Worm (Caenorhabditis elegans) whole organism, L2 larva: ENCODE results near the gene coa-7.

Experiments used
- C34F6.9 ChIP-seq: fragments of 150-350 bp; optimal IDR thresholded peaks from 2 replicates; lab custom pipeline; 2014; ENCODE audit warnings: missing biosample characterization, missing genetic modification characterization
- F13H6.1 ChIP-seq: sonication (generic microtip); optimal IDR thresholded peaks from 2 replicates; lab custom pipeline; 2016; ENCODE audit warnings: missing genetic modification characterization, missing compliant biosample characterization
- R02D3.7 ChIP-seq: fragments of 150-350 bp; optimal IDR thresholded peaks from 2 replicates; lab custom pipeline; 2014; ENCODE audit warnings: missing biosample characterization, missing genetic modification characterization
- Y55F3AM.14 ChIP-seq: fragments of 200-800 bp; sonication (Bioruptor generic); optimal IDR thresholded peaks from 2 replicates; lab custom pipeline; 2018; ENCODE audit warnings: mild to moderate bottlenecking, missing genetic modification characterization, missing compliant biosample characterization
- ZK546.5 ChIP-seq: sonication (generic microtip); optimal IDR thresholded peaks from 2 replicates; lab custom pipeline; 2017; ENCODE audit warnings: missing biosample characterization, missing genetic modification characterization
- alr-1 ChIP-seq: fragments of 150-350 bp; optimal IDR thresholded peaks from 2 replicates; lab custom pipeline; 2014; ENCODE audit warnings: missing biosample characterization, missing genetic modification characterization
- blmp-1 ChIP-seq: sonication (generic microtip); optimal IDR thresholded peaks from 2 replicates; lab custom pipeline; 2017; ENCODE audit warnings: missing genetic modification characterization, mild to moderate bottlenecking, missing compliant biosample characterization, antibody characterized with exemption, moderate library complexity; ENCODE audit not compliant: insufficient read depth
- ceh-16 ChIP-seq: fragments of 150-350 bp; optimal IDR thresholded peaks from 2 replicates; lab custom pipeline; 2014; ENCODE audit warnings: missing biosample characterization, missing genetic modification characterization
- ceh-82 ChIP-seq: fragments of 150-350 bp; optimal IDR thresholded peaks from 2 replicates; lab custom pipeline; 2014; ENCODE audit warnings: missing biosample characterization, missing genetic modification characterization
- crh-2 ChIP-seq: sonication (generic microtip); optimal IDR thresholded peaks from 2 replicates; lab custom pipeline; 2017; ENCODE audit warnings: missing biosample characterization, missing genetic modification characterization
- dmd-4 ChIP-seq: sonication (generic microtip); optimal IDR thresholded peaks from 2 replicates; lab custom pipeline; 2017; ENCODE audit warnings: missing biosample characterization, missing genetic modification characterization
- elt-1 ChIP-seq: fragments of 150-350 bp; optimal IDR thresholded peaks from 2 replicates; lab custom pipeline; 2014; ENCODE audit warnings: missing biosample characterization, missing genetic modification characterization
- fos-1 ChIP-seq: fragments of 150-350 bp; optimal IDR thresholded peaks from 2 replicates; lab custom pipeline; 2014; ENCODE audit warnings: missing biosample characterization, missing genetic modification characterization
- gmeb-1 ChIP-seq: fragments of 150-350 bp; optimal IDR thresholded peaks from 2 replicates; lab custom pipeline; 2014; ENCODE audit warnings: missing biosample characterization, missing genetic modification characterization
- lin-11 ChIP-seq: fragments of 150-350 bp; sonication (generic microtip); optimal IDR thresholded peaks from 2 replicates; lab custom pipeline; 2014; ENCODE audit warnings: missing biosample characterization, missing genetic modification characterization, inconsistent platforms, mixed read lengths
- lin-39 ChIP-seq: fragments of 150-350 bp; optimal IDR thresholded peaks from 2 replicates; lab custom pipeline; 2014; ENCODE audit warnings: missing biosample characterization, missing genetic modification reagents, missing genetic modification characterization
- mab-5 ChIP-seq: fragments of 150-350 bp; optimal IDR thresholded peaks from 2 replicates; lab custom pipeline; 2014; ENCODE audit warnings: missing biosample characterization, missing genetic modification characterization
- mbf-1 ChIP-seq: sonication (generic microtip); optimal IDR thresholded peaks from 2 replicates; lab custom pipeline; 2017; ENCODE audit warnings: missing biosample characterization, missing genetic modification characterization
- nhr-11 ChIP-seq: fragments of 150-350 bp; optimal IDR thresholded peaks from 2 replicates; lab custom pipeline; 2014; ENCODE audit warnings: missing biosample characterization, missing genetic modification characterization
- nhr-129 ChIP-seq: fragments of 150-350 bp; optimal IDR thresholded peaks from 2 replicates; lab custom pipeline; 2014; ENCODE audit warnings: missing biosample characterization, missing genetic modification characterization
- nhr-21 ChIP-seq: fragments of 150-350 bp; optimal IDR thresholded peaks from 2 replicates; lab custom pipeline; 2014; ENCODE audit warnings: missing biosample characterization, missing genetic modification characterization
- nhr-23 ChIP-seq: fragments of 150-350 bp; optimal IDR thresholded peaks from 2 replicates; lab custom pipeline; 2014; ENCODE audit warnings: missing biosample characterization, missing genetic modification reagents, missing genetic modification characterization
- nhr-237 ChIP-seq: fragments of 150-350 bp; optimal IDR thresholded peaks from 2 replicates; lab custom pipeline; 2014; ENCODE audit warnings: missing biosample characterization, missing genetic modification characterization
- nhr-25 ChIP-seq: fragments of 150-350 bp; sonication (generic microtip); optimal IDR thresholded peaks from 3 replicates; lab custom pipeline; 2014; ENCODE audit warnings: missing biosample characterization, missing genetic modification characterization
- peb-1 ChIP-seq: fragments of 150-350 bp; optimal IDR thresholded peaks from 2 replicates; lab custom pipeline; 2014; ENCODE audit warnings: missing biosample characterization, missing genetic modification characterization
- skn-1 ChIP-seq: sonication (generic microtip); optimal IDR thresholded peaks from 2 replicates; lab custom pipeline; 2017; ENCODE audit warnings: missing biosample characterization, missing genetic modification characterization
- sma-9 ChIP-seq, 2 experiments: fragments of 150-350 bp in 1 of 2; sonication (generic microtip) in 1 of 2; optimal IDR thresholded peaks; 2 replicates each; lab custom pipeline; 2014 to 2016; ENCODE audit warnings: missing genetic modification characterization in 2 of 2, mild to moderate bottlenecking in 1 of 2, missing biosample characterization in 1 of 2, missing compliant biosample characterization in 1 of 2, missing genetic modification reagents in 1 of 2, moderate library complexity in 1 of 2
- snpc-4 ChIP-seq: fragments of 150-350 bp; optimal IDR thresholded peaks from 2 replicates; lab custom pipeline; 2014; ENCODE audit warnings: missing biosample characterization, missing genetic modification characterization
- unc-55 ChIP-seq: fragments of 150-350 bp; sonication (generic microtip); optimal IDR thresholded peaks from 3 replicates; lab custom pipeline; 2014; ENCODE audit warnings: missing biosample characterization, missing genetic modification reagents, missing genetic modification characterization
- unc-62 ChIP-seq: fragments of 150-350 bp; optimal IDR thresholded peaks from 2 replicates; lab custom pipeline; 2014; ENCODE audit warnings: missing biosample characterization, missing genetic modification reagents, missing genetic modification characterization
- ztf-11 ChIP-seq: sonication (generic microtip); optimal IDR thresholded peaks from 2 replicates; lab custom pipeline; 2017; ENCODE audit warnings: missing biosample characterization, missing genetic modification characterization
- ztf-4 ChIP-seq: fragments of 150-350 bp; optimal IDR thresholded peaks from 2 replicates; lab custom pipeline; 2014; ENCODE audit warnings: missing biosample characterization, missing genetic modification characterization

Gene coa-7

ce11 chrII:11616333-11616942 is 34.5 kb downstream of the coa-7 start:
- TF ChIP-seq mbf-1 (tag; lab: Kevin White, UChicago): no peak
- TF ChIP-seq nhr-23 (tag; lab: Kevin White, UChicago): no peak
- TF ChIP-seq nhr-21 (tag; lab: Kevin White, UChicago): peak; percentile 5
- TF ChIP-seq sma-9 (GFP tag; optimal IDR thresholded peaks at IDR 0.05; lab: Kevin White, UChicago): peak; percentile 27
- TF ChIP-seq sma-9 (tag; optimal IDR thresholded peaks at IDR 0.05; lab: Kevin White, UChicago): no peak

- TF ChIP-seq Y55F3AM.14 (GFP tag; lab: Kevin White, UChicago): peak; percentile 32
- TF ChIP-seq ztf-11 (tag; lab: Kevin White, UChicago): no peak
- TF ChIP-seq F13H6.1: no peak
- TF ChIP-seq fos-1: peak; percentile 0
- TF ChIP-seq alr-1: no peak
- no peak for TF ChIP-seq R02D3.7 (tag; lab: Kevin White, UChicago)
- peak; percentile 24 for TF ChIP-seq nhr-21 (tag; lab: Kevin White, UChicago)
- TF ChIP-seq skn-1 (tag; lab: Kevin White, UChicago): no peak
- TF ChIP-seq nhr-25 (tag; lab: Kevin White, UChicago): peak; percentile 34
- TF ChIP-seq C34F6.9 (tag; lab: Kevin White, UChicago): no peak
These were observed 36.7 kb downstream of the coa-7 start for ce11 chrII:11614103-11614857.

- TF ChIP-seq R02D3.7 (tag; lab: Kevin White, UChicago) (no peak), dmd-4 (tag; lab: Kevin White, UChicago) (no peak), ztf-4 (no peak), ZK546.5 (tag; lab: Kevin White, UChicago) (no peak), fos-1 (no peak), elt-1 (tag; lab: Kevin White, UChicago) (no peak), mab-5 (tag; lab: Kevin White, UChicago) (no peak), mbf-1 (tag; lab: Kevin White, UChicago) (no peak), ceh-16 (tag; lab: Kevin White, UChicago) (no peak), nhr-129 (tag; lab: Kevin White, UChicago) (no peak), nhr-237 (tag; lab: Kevin White, UChicago) (no peak), nhr-11 (no peak), C34F6.9 (tag; lab: Kevin White, UChicago) (no peak), lin-39 (no peak), ceh-82 (tag; lab: Kevin White, UChicago) (no peak), alr-1 (no peak), nhr-25 (tag; lab: Kevin White, UChicago) (no peak), snpc-4 (tag; lab: Kevin White, UChicago) (no peak), crh-2 (tag; lab: Kevin White, UChicago) (no peak), unc-62 (GFP tag; lab: Kevin White, UChicago) (no peak)
- TF ChIP-seq, all 48 proteins: peak for 0
These were observed 38.8 kb downstream of the coa-7 start, which contains the start of gene F07A11.5 for ce11 chrII:11612034-11612723. F07A11.5 (plus strand) TSS chrII:11612300.

DNA sequence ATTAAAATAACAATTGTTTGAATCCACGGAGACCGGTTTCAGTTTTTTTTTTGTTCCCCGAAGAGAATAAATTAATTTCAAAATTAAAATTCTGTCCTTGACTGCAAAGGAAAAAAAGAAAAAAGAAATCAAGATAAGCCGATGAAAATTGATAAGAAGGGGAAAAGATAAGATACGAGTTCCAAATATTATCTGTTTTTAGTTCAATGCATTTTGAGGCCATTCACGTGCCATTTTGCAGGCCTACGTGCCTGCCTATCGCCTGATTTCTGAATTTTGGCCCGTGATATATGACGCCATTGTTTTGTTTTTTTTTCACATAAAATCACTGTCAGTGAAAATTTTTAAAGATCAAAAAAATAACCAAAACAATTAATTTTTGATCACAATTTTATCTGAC is 39.5 kb downstream of the coa-7 start:
- TF ChIP-seq gmeb-1 (tag; lab: Kevin White, UChicago): peak; percentile 25
- TF ChIP-seq crh-2 (tag; lab: Kevin White, UChicago): peak; percentile 46
- TF ChIP-seq nhr-21 (tag; lab: Kevin White, UChicago): no peak
- TF ChIP-seq fos-1: peak; percentile 71
- TF ChIP-seq sma-9 (GFP tag; optimal IDR thresholded peaks at IDR 0.05; lab: Kevin White, UChicago): peak; percentile 57
- no peak for TF ChIP-seq sma-9 (tag; optimal IDR thresholded peaks at IDR 0.05; lab: Kevin White, UChicago)
- TF ChIP-seq peb-1 (tag; lab: Kevin White, UChicago): no peak
- TF ChIP-seq ztf-4: no peak
- no peak for TF ChIP-seq unc-55

DNA sequence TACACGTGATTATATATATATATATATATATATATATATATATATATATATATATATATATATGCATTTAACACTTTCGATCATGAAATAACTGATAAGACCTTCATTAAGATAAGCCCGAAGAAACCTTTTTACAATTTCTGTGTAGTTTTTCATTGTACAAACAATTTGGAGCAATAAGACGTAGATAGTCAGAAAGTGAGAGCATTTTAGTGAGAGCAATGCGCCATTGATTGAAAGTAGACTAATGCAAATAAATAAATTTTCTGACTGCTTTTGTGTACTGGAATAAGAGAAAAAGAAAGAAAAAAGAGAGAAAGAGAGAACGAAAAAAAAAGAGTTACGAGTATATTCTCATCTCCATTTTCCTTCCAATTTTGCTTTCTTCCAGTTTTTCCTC is 46.3 kb downstream of the coa-7 start:
- TF ChIP-seq fos-1 (peak; percentile 63), crh-2 (tag; lab: Kevin White, UChicago) (peak; percentile 3), mab-5 (tag; lab: Kevin White, UChicago) (no peak), unc-55 (peak; percentile 68), blmp-1 (tag; lab: Kevin White, UChicago) (no peak), lin-11 (tag; lab: Kevin White, UChicago) (no peak), sma-9 (GFP tag; optimal IDR thresholded peaks at IDR 0.05; lab: Kevin White, UChicago) (peak; percentile 12), sma-9 (tag; optimal IDR thresholded peaks at IDR 0.05; lab: Kevin White, UChicago) (no peak)
